Worm (Caenorhabditis elegans) whole organism, L2 larva: ENCODE results near the gene F22F7.11.
A peak's percentile ranks its signal among the peaks of the same experiment; 100 is the strongest.

Experiments used
- ZK546.5 ChIP-seq: sonication (generic microtip); optimal IDR thresholded peaks from 2 replicates; lab custom pipeline; 2017; ENCODE audit warnings: missing biosample characterization, missing genetic modification characterization
- alr-1 ChIP-seq: fragments of 150-350 bp; optimal IDR thresholded peaks from 2 replicates; lab custom pipeline; 2014; ENCODE audit warnings: missing biosample characterization, missing genetic modification characterization
- ama-1 ChIP-seq: fragments of 150-350 bp; optimal IDR thresholded peaks from 2 replicates; lab custom pipeline; 2018; ENCODE audit warnings: inconsistent platforms
- blmp-1 ChIP-seq: sonication (generic microtip); optimal IDR thresholded peaks from 2 replicates; lab custom pipeline; 2017; ENCODE audit warnings: missing genetic modification characterization, mild to moderate bottlenecking, missing compliant biosample characterization, antibody characterized with exemption, moderate library complexity; ENCODE audit not compliant: insufficient read depth
- fos-1 ChIP-seq: fragments of 150-350 bp; optimal IDR thresholded peaks from 2 replicates; lab custom pipeline; 2014; ENCODE audit warnings: missing biosample characterization, missing genetic modification characterization
- nhr-129 ChIP-seq: fragments of 150-350 bp; optimal IDR thresholded peaks from 2 replicates; lab custom pipeline; 2014; ENCODE audit warnings: missing biosample characterization, missing genetic modification characterization
- nhr-23 ChIP-seq: fragments of 150-350 bp; optimal IDR thresholded peaks from 2 replicates; lab custom pipeline; 2014; ENCODE audit warnings: missing biosample characterization, missing genetic modification reagents, missing genetic modification characterization
- nhr-237 ChIP-seq: fragments of 150-350 bp; optimal IDR thresholded peaks from 2 replicates; lab custom pipeline; 2014; ENCODE audit warnings: missing biosample characterization, missing genetic modification characterization
- snpc-4 ChIP-seq: fragments of 150-350 bp; optimal IDR thresholded peaks from 2 replicates; lab custom pipeline; 2014; ENCODE audit warnings: missing biosample characterization, missing genetic modification characterization
- unc-39 ChIP-seq: fragments of 150-350 bp; optimal IDR thresholded peaks from 2 replicates; lab custom pipeline; 2014; ENCODE audit warnings: missing biosample characterization, missing genetic modification characterization
- unc-62 ChIP-seq: fragments of 150-350 bp; optimal IDR thresholded peaks from 2 replicates; lab custom pipeline; 2014; ENCODE audit warnings: missing biosample characterization, missing genetic modification reagents, missing genetic modification characterization
- zag-1 ChIP-seq: fragments of 150-350 bp; optimal IDR thresholded peaks from 2 replicates; lab custom pipeline; 2014; ENCODE audit warnings: missing biosample characterization, missing genetic modification characterization
- ztf-11 ChIP-seq: sonication (generic microtip); optimal IDR thresholded peaks from 2 replicates; lab custom pipeline; 2017; ENCODE audit warnings: missing biosample characterization, missing genetic modification characterization

ce11 chrV:2126554-2126953, 6.9 kb downstream of the F22F7.11 start:
- TF ChIP-seq unc-62 (GFP tag; lab: Kevin White, UChicago) (no peak), unc-39 (tag; lab: Kevin White, UChicago) (no peak), blmp-1 (tag; lab: Kevin White, UChicago) (no peak), nhr-23 (tag; lab: Kevin White, UChicago) (no peak), ZK546.5 (tag; lab: Kevin White, UChicago) (no peak), ztf-11 (no peak), fos-1 (tag; lab: Kevin White, UChicago) (no peak), alr-1 (no peak), snpc-4 (tag; lab: Kevin White, UChicago) (no peak), nhr-129 (tag; lab: Kevin White, UChicago) (peak; percentile 51), ama-1 (lab: Kevin White, UChicago) (no peak), zag-1 (tag; lab: Kevin White, UChicago) (no peak), nhr-237 (no peak)
